Worm (Caenorhabditis elegans) whole organism, L2 larva: ENCODE measurements around the gene ZC449.1.

Source experiments
- F13H6.1 ChIP-seq: sonication (generic microtip); optimal IDR thresholded peaks from 2 replicates; lab custom pipeline; 2016; ENCODE audit warnings: missing genetic modification characterization, missing compliant biosample characterization
- aly-2 ChIP-seq: fragments of 150-350 bp; optimal IDR thresholded peaks from 2 replicates; lab custom pipeline; 2014; ENCODE audit warnings: missing biosample characterization, missing genetic modification characterization
- ama-1 ChIP-seq: fragments of 150-350 bp; optimal IDR thresholded peaks from 2 replicates; lab custom pipeline; 2018; ENCODE audit warnings: inconsistent platforms
- dmd-4 ChIP-seq: sonication (generic microtip); optimal IDR thresholded peaks from 2 replicates; lab custom pipeline; 2017; ENCODE audit warnings: missing biosample characterization, missing genetic modification characterization
- elt-1 ChIP-seq: fragments of 150-350 bp; optimal IDR thresholded peaks from 2 replicates; lab custom pipeline; 2014; ENCODE audit warnings: missing biosample characterization, missing genetic modification characterization
- fos-1 ChIP-seq: fragments of 150-350 bp; optimal IDR thresholded peaks from 2 replicates; lab custom pipeline; 2014; ENCODE audit warnings: missing biosample characterization, missing genetic modification characterization
- lin-13 ChIP-seq: fragments of 150-350 bp; optimal IDR thresholded peaks from 2 replicates; lab custom pipeline; 2014; ENCODE audit warnings: missing biosample characterization, missing genetic modification reagents, missing genetic modification characterization
- nhr-11 ChIP-seq: fragments of 150-350 bp; optimal IDR thresholded peaks from 2 replicates; lab custom pipeline; 2014; ENCODE audit warnings: missing biosample characterization, missing genetic modification characterization
- nhr-25 ChIP-seq: fragments of 150-350 bp; sonication (generic microtip); optimal IDR thresholded peaks from 3 replicates; lab custom pipeline; 2014; ENCODE audit warnings: missing biosample characterization, missing genetic modification characterization
- snpc-4 ChIP-seq: fragments of 150-350 bp; optimal IDR thresholded peaks from 2 replicates; lab custom pipeline; 2014; ENCODE audit warnings: missing biosample characterization, missing genetic modification characterization
- unc-39 ChIP-seq: fragments of 150-350 bp; optimal IDR thresholded peaks from 2 replicates; lab custom pipeline; 2014; ENCODE audit warnings: missing biosample characterization, missing genetic modification characterization
- ztf-11 ChIP-seq: sonication (generic microtip); optimal IDR thresholded peaks from 2 replicates; lab custom pipeline; 2017; ENCODE audit warnings: missing biosample characterization, missing genetic modification characterization
- ztf-4 ChIP-seq: fragments of 150-350 bp; optimal IDR thresholded peaks from 2 replicates; lab custom pipeline; 2014; ENCODE audit warnings: missing biosample characterization, missing genetic modification characterization

DNA sequence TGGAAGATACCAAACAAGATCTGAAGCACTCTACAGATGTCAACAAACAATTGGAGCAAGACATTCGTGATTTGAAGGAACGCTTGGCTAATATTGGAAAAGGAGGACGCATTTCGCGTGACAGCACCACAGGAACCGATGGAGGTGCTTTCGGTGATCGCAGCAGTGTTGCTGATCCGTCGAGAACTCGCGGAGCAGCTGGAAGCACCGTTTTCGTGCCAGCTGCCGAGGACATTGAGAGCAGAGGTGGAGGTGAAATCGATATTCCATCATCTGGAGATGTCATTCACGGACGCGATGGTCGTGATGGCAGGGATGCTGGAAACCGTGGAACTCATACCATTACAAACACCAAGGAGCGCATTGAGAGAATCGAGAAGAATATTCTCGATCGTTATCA, 36.6 kb upstream of the ZC449.1 start:
- TF ChIP-seq nhr-25 (tag; lab: Kevin White, UChicago): no peak
- no peak for TF ChIP-seq lin-13 (GFP tag; lab: Kevin White, UChicago)
- TF ChIP-seq snpc-4: no peak
- TF ChIP-seq dmd-4: no peak
- TF ChIP-seq ztf-4: no peak
- TF ChIP-seq ztf-11 (tag; lab: Kevin White, UChicago): no peak
- no peak for TF ChIP-seq nhr-11 (tag; lab: Kevin White, UChicago)
- no peak for TF ChIP-seq fos-1 (tag; lab: Kevin White, UChicago)
- TF ChIP-seq F13H6.1 (tag; lab: Kevin White, UChicago): no peak
- no peak for TF ChIP-seq elt-1 (tag; lab: Kevin White, UChicago)
- TF ChIP-seq ama-1 (lab: Kevin White, UChicago): no peak
- TF ChIP-seq unc-39 (tag; lab: Kevin White, UChicago): no peak
- TF ChIP-seq aly-2 (tag; lab: Kevin White, UChicago): no peak
